Fruit fly (Drosophila melanogaster) whole organism, embryonic: ENCODE results near the gene pod1.

Experiments
- Antp ChIP-seq: fragments of 200-800 bp; sonication (Bioruptor generic); optimal IDR thresholded peaks from 3 replicates; lab custom pipeline; 2016; ENCODE audit warnings: missing biosample characterization, missing genetic modification characterization
- CG10209 ChIP-seq: fragments of 200-800 bp; sonication (Bioruptor generic); optimal IDR thresholded peaks from 3 replicates; lab custom pipeline; 2017; ENCODE audit warnings: missing biosample characterization, mild to moderate bottlenecking, missing genetic modification characterization, missing genetic modification reagents
- CG10274 ChIP-seq: fragments of 200-800 bp; sonication (Bioruptor generic); optimal IDR thresholded peaks from 3 replicates; lab custom pipeline; 2017; ENCODE audit warnings: missing biosample characterization, mild to moderate bottlenecking, missing genetic modification characterization
- CG10431 ChIP-seq: fragments of 200-800 bp; sonication (Bioruptor generic); optimal IDR thresholded peaks from 3 replicates; lab custom pipeline; 2018; ENCODE audit warnings: missing biosample characterization, mild to moderate bottlenecking, missing genetic modification characterization
- CG12071 ChIP-seq: fragments of 200-800 bp; sonication (Bioruptor generic); optimal IDR thresholded peaks from 3 replicates; lab custom pipeline; 2018; ENCODE audit warnings: missing biosample characterization, mild to moderate bottlenecking, missing genetic modification characterization
- CG12659 ChIP-seq: fragments of 200-800 bp; sonication (Bioruptor generic); optimal IDR thresholded peaks from 3 replicates; lab custom pipeline; 2017; ENCODE audit warnings: mild to moderate bottlenecking, missing biosample characterization, missing genetic modification reagents, missing genetic modification characterization
- CG13296 ChIP-seq: fragments of 200-800 bp; sonication (Bioruptor generic); optimal IDR thresholded peaks from 3 replicates; lab custom pipeline; 2018; ENCODE audit warnings: missing biosample characterization, mild to moderate bottlenecking, missing genetic modification characterization
- CG14441 ChIP-seq: fragments of 200-800 bp; sonication (Bioruptor generic); IDR thresholded peaks from 2 replicates; pipeline ENCODE4 v1.3.6; 2022; ENCODE audit warnings: missing biosample characterization, missing genetic modification characterization
- CG15479 ChIP-seq: fragments of 200-800 bp; sonication (Bioruptor generic); optimal IDR thresholded peaks from 3 replicates; lab custom pipeline; 2019; ENCODE audit warnings: missing biosample characterization, mild to moderate bottlenecking, missing genetic modification characterization, moderate library complexity
- CG15514 ChIP-seq: fragments of 200-800 bp; sonication (Bioruptor generic); optimal IDR thresholded peaks from 3 replicates; lab custom pipeline; 2017; ENCODE audit warnings: missing biosample characterization, missing genetic modification characterization, mild to moderate bottlenecking, moderate library complexity, missing genetic modification reagents
- CG17361 ChIP-seq: fragments of 200-800 bp; sonication (Bioruptor generic); IDR thresholded peaks from 3 replicates; pipeline ENCODE4 v1.3.6; 2022; ENCODE audit warnings: missing biosample characterization, missing genetic modification characterization
- CG17802 ChIP-seq: fragments of 200-800 bp; sonication (Bioruptor generic); optimal IDR thresholded peaks from 2 replicates; lab custom pipeline; 2018; ENCODE audit warnings: missing biosample characterization, mild to moderate bottlenecking, missing genetic modification characterization, moderate library complexity
- CG18476 ChIP-seq: fragments of 200-800 bp; sonication (Bioruptor generic); optimal IDR thresholded peaks from 2 replicates; lab custom pipeline; 2016; ENCODE audit warnings: missing biosample characterization, mild to moderate bottlenecking, missing genetic modification characterization
- CG18764 ChIP-seq: fragments of 200-800 bp; sonication (Bioruptor generic); optimal IDR thresholded peaks from 3 replicates; lab custom pipeline; 2016; ENCODE audit warnings: missing biosample characterization, missing genetic modification characterization
- CG2889 ChIP-seq: fragments of 200-800 bp; sonication (Bioruptor generic); IDR thresholded peaks from 3 replicates; pipeline ENCODE4 v1.3.6; 2022; ENCODE audit warnings: missing biosample characterization, missing genetic modification characterization
- CG31441 ChIP-seq: fragments of 200-800 bp; sonication (Bioruptor generic); IDR thresholded peaks from 2 replicates; pipeline ENCODE4 v1.3.6; 2022; ENCODE audit warnings: missing biosample characterization, missing genetic modification characterization
- CG3847 ChIP-seq: fragments of 200-800 bp; sonication (Bioruptor generic); IDR thresholded peaks from 2 replicates; pipeline ENCODE4 v1.3.6; 2022; ENCODE audit warnings: missing biosample characterization, missing genetic modification characterization
- CG6272 ChIP-seq: fragments of 200-800 bp; sonication (Bioruptor generic); IDR thresholded peaks from 2 replicates; pipeline ENCODE4 v1.3.6; 2022; ENCODE audit warnings: missing biosample characterization, missing genetic modification characterization
- CG6854 ChIP-seq: fragments of 200-800 bp; sonication (Bioruptor generic); optimal IDR thresholded peaks from 3 replicates; lab custom pipeline; 2017; ENCODE audit warnings: missing biosample characterization, mild to moderate bottlenecking, missing genetic modification characterization
- CG7372 ChIP-seq: fragments of 200-800 bp; sonication (Bioruptor generic); IDR thresholded peaks from 2 replicates; pipeline ENCODE4 v1.3.6; 2022; ENCODE audit warnings: missing biosample characterization, missing genetic modification characterization
- CG7556 ChIP-seq: fragments of 200-800 bp; sonication (Bioruptor generic); optimal IDR thresholded peaks from 2 replicates; lab custom pipeline; 2017; ENCODE audit warnings: missing biosample characterization, mild to moderate bottlenecking, missing genetic modification characterization
- D19B ChIP-seq: fragments of 200-800 bp; sonication (Bioruptor generic); optimal IDR thresholded peaks from 2 replicates; lab custom pipeline; 2017; ENCODE audit warnings: missing biosample characterization, mild to moderate bottlenecking, missing genetic modification characterization
- Dek ChIP-seq: fragments of 200-800 bp; sonication (Bioruptor generic); optimal IDR thresholded peaks from 3 replicates; lab custom pipeline; 2019; ENCODE audit warnings: missing biosample characterization, mild to moderate bottlenecking, missing genetic modification characterization, moderate library complexity
- Dfd ChIP-seq, 2 experiments: fragments of >200 bp; optimal IDR thresholded peaks; 2 replicates each; lab custom pipeline; 2017; ENCODE audit warnings: missing biosample characterization in 2 of 2, missing genetic modification characterization in 2 of 2
- Dref ChIP-seq: fragments of 200-800 bp; sonication (Bioruptor generic); IDR thresholded peaks from 2 replicates; pipeline ENCODE4 v1.3.6; 2022; ENCODE audit warnings: missing biosample characterization, missing genetic modification characterization
- Fer1 ChIP-seq: fragments of 200-800 bp; sonication (Bioruptor generic); optimal IDR thresholded peaks from 2 replicates; lab custom pipeline; 2017; ENCODE audit warnings: missing biosample characterization, mild to moderate bottlenecking, missing genetic modification characterization
- Mrtf ChIP-seq: fragments of 200-800 bp; sonication (Bioruptor generic); IDR thresholded peaks from 3 replicates; pipeline ENCODE4 v1.3.6; 2022; ENCODE audit warnings: missing biosample characterization, missing genetic modification characterization
- Optix ChIP-seq: fragments of 200-800 bp; sonication (Bioruptor generic); IDR thresholded peaks from 3 replicates; pipeline ENCODE4 v1.3.6; 2022; ENCODE audit warnings: missing biosample characterization, missing genetic modification characterization
- Trl ChIP-seq, 3 experiments: fragments of >200 bp in 2 of 3; fragments of 200-800 bp in 1 of 3; sonication (Bioruptor generic) in 1 of 3; optimal IDR thresholded peaks; 2 replicates in 1 of 3; 3 replicates in 2 of 3; lab custom pipeline; 2016 to 2017; ENCODE audit warnings: missing biosample characterization in 1 of 3, missing genetic modification characterization in 1 of 3
- ab ChIP-seq: fragments of 200-800 bp; sonication (Bioruptor generic); optimal IDR thresholded peaks from 2 replicates; lab custom pipeline; 2016; ENCODE audit warnings: missing biosample characterization, missing genetic modification characterization
- abd-A ChIP-seq: fragments of 200-800 bp; sonication (Bioruptor generic); optimal IDR thresholded peaks from 3 replicates; lab custom pipeline; 2019; ENCODE audit warnings: missing biosample characterization, mild to moderate bottlenecking, missing genetic modification characterization, moderate library complexity
- ci ChIP-seq: fragments of 200-800 bp; sonication (Bioruptor generic); IDR thresholded peaks from 3 replicates; pipeline ENCODE4 v1.3.6; 2022; ENCODE audit warnings: missing biosample characterization, missing genetic modification characterization
- crol ChIP-seq: fragments of 200-800 bp; sonication (Bioruptor generic); IDR thresholded peaks from 2 replicates; pipeline ENCODE4 v1.3.6; 2022; ENCODE audit warnings: missing biosample characterization, missing genetic modification characterization
- danr ChIP-seq: fragments of 200-800 bp; sonication (Bioruptor generic); IDR thresholded peaks from 2 replicates; pipeline ENCODE4 v1.3.6; 2022; ENCODE audit warnings: missing biosample characterization, missing genetic modification characterization
- emc ChIP-seq: fragments of 200-800 bp; sonication (Bioruptor generic); optimal IDR thresholded peaks from 2 replicates; lab custom pipeline; 2016; ENCODE audit warnings: missing biosample characterization, missing genetic modification characterization
- grau ChIP-seq: fragments of 200-800 bp; optimal IDR thresholded peaks from 3 replicates; lab custom pipeline; 2019; ENCODE audit warnings: missing biosample characterization, mild to moderate bottlenecking, missing genetic modification characterization, moderate library complexity
- gro ChIP-seq: fragments of 200-800 bp; sonication (Bioruptor generic); optimal IDR thresholded peaks from 2 replicates; lab custom pipeline; 2016; ENCODE audit warnings: missing biosample characterization, missing genetic modification characterization
- hb ChIP-seq: fragments of 200-800 bp; sonication (Bioruptor generic); IDR thresholded peaks from 3 replicates; pipeline ENCODE4 v1.3.6; 2022; ENCODE audit warnings: missing biosample characterization, missing genetic modification characterization; ENCODE audit not compliant: partially characterized antibody
- hkb ChIP-seq, 2 experiments: fragments of 200-800 bp in 1 of 2; fragments of >200 bp in 1 of 2; sonication (Bioruptor generic) in 1 of 2; IDR thresholded peaks in 1 of 2; optimal IDR thresholded peaks in 1 of 2; 2 replicates each; pipeline versions ENCODE4 v1.3.6 to Lab custom; 2017 to 2022; ENCODE audit warnings: missing biosample characterization in 1 of 2, missing genetic modification characterization in 1 of 2
- mam ChIP-seq: fragments of 200-800 bp; sonication (Bioruptor generic); optimal IDR thresholded peaks from 3 replicates; lab custom pipeline; 2016; ENCODE audit warnings: missing biosample characterization, missing genetic modification characterization
- mld ChIP-seq: fragments of 200-800 bp; sonication (Bioruptor generic); IDR thresholded peaks from 3 replicates; pipeline ENCODE4 v1.3.6; 2022; ENCODE audit warnings: missing biosample characterization, missing genetic modification characterization; ENCODE audit not compliant: partially characterized antibody
- nau ChIP-seq: fragments of 200-800 bp; sonication (Bioruptor generic); optimal IDR thresholded peaks from 3 replicates; lab custom pipeline; 2017; ENCODE audit warnings: missing biosample characterization, mild to moderate bottlenecking, missing genetic modification characterization, missing genetic modification reagents
- nom ChIP-seq: fragments of 200-800 bp; sonication (Bioruptor generic); optimal IDR thresholded peaks from 2 replicates; lab custom pipeline; 2017; ENCODE audit warnings: missing biosample characterization, missing genetic modification characterization, mild to moderate bottlenecking, moderate library complexity, missing genetic modification reagents
- sim ChIP-seq: fragments of 200-800 bp; sonication (Bioruptor generic); IDR thresholded peaks from 2 replicates; pipeline ENCODE4 v1.3.6; 2022; ENCODE audit warnings: missing biosample characterization, missing genetic modification characterization
- sisA ChIP-seq: fragments of 200-800 bp; sonication (Bioruptor generic); IDR thresholded peaks from 2 replicates; pipeline ENCODE4 v1.3.6; 2022; ENCODE audit warnings: missing biosample characterization, missing genetic modification characterization
- ssp ChIP-seq: fragments of 200-800 bp; sonication (Bioruptor generic); IDR thresholded peaks from 2 replicates; pipeline ENCODE4 v1.3.6; 2022; ENCODE audit warnings: missing biosample characterization, missing genetic modification characterization
- tin ChIP-seq: fragments of 200-800 bp; sonication (Bioruptor generic); optimal IDR thresholded peaks from 3 replicates; lab custom pipeline; 2016; ENCODE audit warnings: missing biosample characterization, missing genetic modification characterization
- tll ChIP-seq, 2 experiments: fragments of 200-800 bp in 1 of 2; fragments of >200 bp in 1 of 2; sonication (Bioruptor generic) in 1 of 2; optimal IDR thresholded peaks; 2 replicates each; lab custom pipeline; 2017 to 2019; ENCODE audit warnings: missing biosample characterization in 2 of 2, missing genetic modification characterization in 2 of 2, mild to moderate bottlenecking in 1 of 2, moderate library complexity in 1 of 2

Gene pod1

dm6 chrX:6861523-6862077 lies 58.1 kb downstream of the pod1 start (continued):
- TF ChIP-seq crol (GFP tag; lab: Robert Waterston, UW): peak; percentile 98
- no peak for TF ChIP-seq emc (GFP tag; lab: Kevin White, UChicago)
- peak; percentile 70 to 77 for TF ChIP-seq Trl (optimal IDR thresholded peaks at IDR 0.05; lab: Kevin White, UChicago)
- no peak for TF ChIP-seq Trl (GFP tag; optimal IDR thresholded peaks at IDR 0.05; lab: Kevin White, UChicago)
- peak; percentile 94 for TF ChIP-seq CG15479 (GFP tag; lab: Kevin White, UChicago)
- peak; percentile 6 for TF ChIP-seq CG12071 (GFP tag; lab: Kevin White, UChicago)
- TF ChIP-seq danr: peak; percentile 35; the same call in 1 of the 2 replicates
- TF ChIP-seq hkb (optimal IDR thresholded peaks at IDR 0.05; lab: Kevin White, UChicago): no peak
- TF ChIP-seq hkb (GFP tag; IDR thresholded peaks at IDR 0.05; lab: Robert Waterston, UW): peak; percentile 29; the same call in 1 of the 2 replicates
- TF ChIP-seq hb (GFP tag; lab: Robert Waterston, UW): no peak
- TF ChIP-seq gro (GFP tag; lab: Kevin White, UChicago): peak; percentile 13
- TF ChIP-seq ci (GFP tag; lab: Robert Waterston, UW): peak; percentile 74; the same call in 2 of the 3 replicates
- TF ChIP-seq CG14441 (GFP tag; lab: Robert Waterston, UW): peak; percentile 80
- TF ChIP-seq CG7556 (GFP tag; lab: Kevin White, UChicago): peak; percentile 17
- peak; percentile 96 for TF ChIP-seq abd-A (tag; lab: Kevin White, UChicago)
- 0 out of 2 replicates have a peak, but pooled peaks have one; percentile 36 for TF ChIP-seq ssp
- peak; percentile 15 for TF ChIP-seq tin
- no peak for TF ChIP-seq mld (GFP tag; lab: Robert Waterston, UW)
- peak; percentile 41 for TF ChIP-seq CG31441
- peak; percentile 41 for TF ChIP-seq CG6272 (GFP tag; lab: Robert Waterston, UW)
- TF ChIP-seq tll (GFP tag; optimal IDR thresholded peaks at IDR 0.05; lab: Kevin White, UChicago): no peak
- TF ChIP-seq sim: no peak; the same call in 1 of the 2 replicates
- TF ChIP-seq CG13296: peak; percentile 12
- TF ChIP-seq CG15514 (GFP tag; lab: Kevin White, UChicago): peak; percentile 14
- TF ChIP-seq CG12659: peak; percentile 44
- TF ChIP-seq grau (tag; lab: Kevin White, UChicago): peak; percentile 64
- TF ChIP-seq Optix: peak; percentile 70; the same call in 2 of the 3 replicates
- peak; percentile 54 for TF ChIP-seq CG10209 (GFP tag; lab: Kevin White, UChicago)
- no peak for TF ChIP-seq Dfd (GFP tag; optimal IDR thresholded peaks at IDR 0.05; lab: Kevin White, UChicago)
- peak; percentile 67; the same call in 1 of the 3 replicates for TF ChIP-seq CG2889
- TF ChIP-seq Mrtf (GFP tag; lab: Robert Waterston, UW): peak; percentile 40; the same call in 1 of the 3 replicates
- peak; percentile 50; the same call in 1 of the 3 replicates for TF ChIP-seq CG17361 (GFP tag; lab: Robert Waterston, UW)
- TF ChIP-seq CG3847 (GFP tag; lab: Robert Waterston, UW): peak; percentile 48
- no peak for TF ChIP-seq ab (GFP tag; lab: Kevin White, UChicago)
- peak; percentile 2 for TF ChIP-seq CG10274 (GFP tag; lab: Kevin White, UChicago)
- TF ChIP-seq D19B: peak; percentile 59
- TF ChIP-seq CG17802: no peak
- TF ChIP-seq Dref (GFP tag; lab: Robert Waterston, UW): no peak
- no peak for TF ChIP-seq CG18764 (GFP tag; lab: Kevin White, UChicago)
- TF ChIP-seq nom (GFP tag; lab: Kevin White, UChicago): peak; percentile 75
- TF ChIP-seq Fer1 (GFP tag; lab: Kevin White, UChicago): peak; percentile 20
- TF ChIP-seq Antp (GFP tag; lab: Kevin White, UChicago): no peak
- peak; percentile 55 for TF ChIP-seq mam (GFP tag; lab: Kevin White, UChicago)
- TF ChIP-seq CG18476 (GFP tag; lab: Kevin White, UChicago): no peak
- TF ChIP-seq Dek (tag; lab: Kevin White, UChicago): peak; percentile 67
- TF ChIP-seq CG10431: no peak
- TF ChIP-seq nau (GFP tag; lab: Kevin White, UChicago): no peak
- peak; percentile 62 for TF ChIP-seq CG7372
- TF ChIP-seq sisA (GFP tag; lab: Robert Waterston, UW): 0 out of 2 replicates have a peak, but pooled peaks have one; percentile 30
- peak; percentile 52 for TF ChIP-seq CG6854 (GFP tag; lab: Kevin White, UChicago)
